Fruit fly (Drosophila melanogaster) whole organism: ENCODE data around the gene CG14212.

Source experiments
- CG8478 ChIP-seq: fragments of >200 bp; optimal IDR thresholded peaks from 2 replicates; lab custom pipeline; 2018; ENCODE audit warnings: inconsistent platforms
- Dll ChIP-seq: fragments of >200 bp; optimal IDR thresholded peaks from 2 replicates; lab custom pipeline; 2017
- EcR ChIP-seq, 2 experiments: fragments of >200 bp; optimal IDR thresholded peaks; 2 replicates each; lab custom pipeline; 2017; ENCODE audit warnings: missing biosample characterization in 2 of 2, missing genetic modification characterization in 2 of 2, missing genetic modification reagents in 2 of 2
- pan ChIP-seq: fragments of >200 bp; optimal IDR thresholded peaks from 2 replicates; lab custom pipeline; 2017
- psq ChIP-seq: fragments of >200 bp; optimal IDR thresholded peaks from 2 replicates; lab custom pipeline; 2017
- usp ChIP-seq: fragments of >200 bp; optimal IDR thresholded peaks from 2 replicates; lab custom pipeline; 2017; ENCODE audit warnings: missing biosample characterization, missing genetic modification characterization, mixed read lengths

Gene CG14212

DNA sequence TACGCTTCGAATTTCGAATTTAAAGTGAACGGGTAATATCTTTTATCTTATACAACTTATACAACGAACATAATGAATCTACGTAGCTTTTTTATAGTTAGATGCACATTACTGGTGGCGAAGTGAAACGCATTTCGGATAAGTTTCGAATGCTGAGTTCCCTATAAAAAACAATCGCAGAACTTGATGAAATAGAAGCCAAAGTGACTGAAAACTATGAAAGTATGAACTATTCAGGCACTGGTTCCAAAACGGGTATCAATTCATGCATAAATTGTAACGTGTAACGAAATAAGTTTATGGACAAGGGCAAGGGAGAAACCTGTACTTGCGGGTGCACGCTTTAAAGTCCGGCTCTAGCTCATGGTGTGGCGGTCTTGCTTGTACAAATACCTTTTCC is 29.6 kb upstream of the CG14212 start:
- TF ChIP-seq psq (lab: Kevin White, UChicago) (no peak), CG8478 (no peak), EcR (GFP tag; optimal IDR thresholded peaks at IDR 0.05; lab: Kevin White, UChicago) (no peak), pan (lab: Kevin White, UChicago) (no peak), Dll (lab: Kevin White, UChicago) (no peak), usp (GFP tag; lab: Kevin White, UChicago) (no peak)

DNA sequence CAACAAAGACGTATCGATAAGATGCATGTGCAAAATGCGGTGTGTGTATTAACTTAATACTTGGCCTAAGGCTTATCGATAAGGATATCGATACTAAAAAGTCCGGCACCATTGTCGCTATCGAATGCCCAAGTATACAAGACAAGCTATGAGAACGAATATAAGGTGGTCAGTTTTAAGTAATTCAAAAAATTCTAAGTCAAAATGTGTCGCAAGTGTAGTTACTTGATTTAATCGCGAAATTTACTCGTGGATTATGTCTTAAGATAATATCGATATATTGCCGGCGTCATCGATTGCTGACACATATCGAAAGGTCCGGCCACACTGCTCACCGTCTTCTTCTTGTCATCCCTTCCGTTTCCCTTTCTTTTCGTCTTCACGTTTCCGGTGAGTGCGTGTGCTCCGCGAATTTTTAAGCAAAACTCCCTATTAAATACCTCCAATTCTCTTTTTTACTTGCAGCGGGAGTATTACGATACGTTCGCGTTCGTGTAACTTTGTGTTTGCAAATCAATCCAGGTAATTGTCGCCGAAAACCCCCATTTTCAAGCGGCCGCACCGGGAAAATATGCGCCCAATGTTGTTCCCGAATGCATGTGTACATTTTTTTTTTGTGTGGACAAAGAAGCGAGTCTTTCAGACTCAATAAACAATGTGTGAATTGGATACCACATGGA is 27.7 kb upstream of the CG14212 start, which contains the start of gene RpS10b:
Gene RpS10b, plus strand, starts transcription at position 348 of the 680 bp plus-strand sequence.
- no peak for TF ChIP-seq usp (GFP tag; lab: Kevin White, UChicago)
- TF ChIP-seq EcR (GFP tag; optimal IDR thresholded peaks at IDR 0.05; lab: Kevin White, UChicago): no peak
- no peak for TF ChIP-seq CG8478
- TF ChIP-seq Dll (lab: Kevin White, UChicago): no peak
- TF ChIP-seq psq (lab: Kevin White, UChicago): no peak
- TF ChIP-seq pan (lab: Kevin White, UChicago): no peak

DNA sequence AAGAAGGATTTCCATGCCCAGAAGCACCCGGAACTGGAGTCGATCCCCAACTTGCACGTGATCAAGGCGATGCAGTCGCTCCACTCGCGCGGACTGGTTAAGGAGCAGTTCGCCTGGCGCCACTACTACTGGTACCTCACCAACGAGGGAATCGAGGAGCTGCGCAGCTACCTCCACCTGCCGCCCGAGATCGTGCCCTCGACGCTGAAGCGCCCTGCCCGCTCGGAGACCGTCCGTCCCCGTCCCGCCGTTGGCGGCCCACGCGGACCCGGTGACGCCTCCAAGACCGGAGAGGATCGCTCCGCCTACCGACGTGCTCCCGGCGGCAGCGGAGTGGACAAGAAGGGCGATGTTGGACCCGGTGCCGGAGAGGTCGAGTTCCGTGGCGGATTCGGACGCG is 27.0 kb upstream of the CG14212 start:
- TF ChIP-seq EcR (GFP tag; optimal IDR thresholded peaks at IDR 0.05; lab: Kevin White, UChicago) (no peak), usp (GFP tag; lab: Kevin White, UChicago) (no peak)

DNA sequence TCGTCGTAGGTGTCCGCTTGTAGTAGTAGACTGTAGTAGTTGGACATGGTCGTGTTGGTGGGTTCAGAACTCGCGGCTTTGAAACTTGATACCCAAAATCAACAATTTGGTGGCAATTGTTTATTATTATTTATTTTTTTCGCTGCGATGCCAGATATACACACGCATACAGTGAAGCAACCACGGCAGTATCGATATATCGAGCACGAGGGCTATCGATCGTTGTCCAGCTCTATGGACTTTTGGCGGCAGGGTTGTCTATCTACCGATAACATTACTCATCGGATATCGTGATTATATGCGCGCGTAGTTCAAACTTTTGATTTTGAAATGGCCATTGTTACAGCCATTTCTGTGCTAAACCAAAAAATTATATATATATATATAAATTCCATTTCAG is 23.9 kb upstream of the CG14212 start, which contains the start of gene CG14220:
Gene CG14220, minus strand, starts transcription at position 208 of the 400 bp plus-strand sequence.
- no peak for TF ChIP-seq usp (GFP tag; lab: Kevin White, UChicago)
- TF ChIP-seq CG8478: no peak
- no peak for TF ChIP-seq psq (lab: Kevin White, UChicago)
- TF ChIP-seq pan (lab: Kevin White, UChicago): no peak
- no peak for TF ChIP-seq EcR (GFP tag; optimal IDR thresholded peaks at IDR 0.05; lab: Kevin White, UChicago)
- no peak for TF ChIP-seq Dll (lab: Kevin White, UChicago)

DNA sequence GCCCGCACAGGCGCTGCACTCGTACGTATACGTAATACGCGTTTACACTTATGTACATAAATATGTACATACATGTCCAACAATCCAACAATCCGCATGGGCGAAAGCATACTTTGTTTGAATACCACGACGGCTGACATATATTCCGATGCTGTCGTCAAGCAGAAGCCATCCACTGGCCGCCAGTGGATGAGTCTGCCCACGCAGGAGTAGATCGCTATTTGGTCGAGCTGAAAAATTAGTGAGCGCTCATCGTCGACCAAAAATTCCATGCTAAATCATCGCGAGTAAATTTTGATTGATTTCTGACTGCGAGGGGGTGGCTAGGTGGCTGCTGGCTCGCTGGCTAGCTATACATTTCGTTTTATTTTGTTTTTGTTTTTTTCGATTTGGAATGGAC is 23.0 kb upstream of the CG14212 start:
- TF ChIP-seq CG8478: no peak
- no peak for TF ChIP-seq usp (GFP tag; lab: Kevin White, UChicago)
- TF ChIP-seq pan (lab: Kevin White, UChicago): no peak
- TF ChIP-seq Dll (lab: Kevin White, UChicago): no peak
- TF ChIP-seq psq (lab: Kevin White, UChicago): no peak
- no peak for TF ChIP-seq EcR (GFP tag; optimal IDR thresholded peaks at IDR 0.05; lab: Kevin White, UChicago)

DNA sequence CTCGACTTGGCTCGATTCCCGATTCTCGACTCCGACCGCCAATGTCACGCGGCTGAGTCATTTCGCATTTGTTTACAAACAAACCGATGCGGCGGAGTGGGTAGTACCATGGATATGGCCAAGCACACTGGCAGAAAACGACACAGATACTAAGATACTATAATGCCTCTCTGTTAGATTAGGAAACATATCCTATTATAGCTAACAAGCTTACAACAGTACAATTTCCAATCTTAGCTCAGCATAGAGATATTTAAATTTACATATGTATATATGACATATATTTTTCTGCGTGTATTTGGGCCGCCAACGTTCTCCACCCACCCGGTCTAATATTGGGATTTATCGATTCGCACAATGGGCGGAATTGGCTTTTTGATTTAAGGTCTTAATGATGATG is 21.6 kb upstream of the CG14212 start:
- no peak for TF ChIP-seq Dll (lab: Kevin White, UChicago)
- TF ChIP-seq psq (lab: Kevin White, UChicago): no peak
- TF ChIP-seq usp (GFP tag; lab: Kevin White, UChicago): no peak
- TF ChIP-seq CG8478: no peak
- TF ChIP-seq pan (lab: Kevin White, UChicago): no peak
- TF ChIP-seq EcR (GFP tag; optimal IDR thresholded peaks at IDR 0.05; lab: Kevin White, UChicago): no peak

DNA sequence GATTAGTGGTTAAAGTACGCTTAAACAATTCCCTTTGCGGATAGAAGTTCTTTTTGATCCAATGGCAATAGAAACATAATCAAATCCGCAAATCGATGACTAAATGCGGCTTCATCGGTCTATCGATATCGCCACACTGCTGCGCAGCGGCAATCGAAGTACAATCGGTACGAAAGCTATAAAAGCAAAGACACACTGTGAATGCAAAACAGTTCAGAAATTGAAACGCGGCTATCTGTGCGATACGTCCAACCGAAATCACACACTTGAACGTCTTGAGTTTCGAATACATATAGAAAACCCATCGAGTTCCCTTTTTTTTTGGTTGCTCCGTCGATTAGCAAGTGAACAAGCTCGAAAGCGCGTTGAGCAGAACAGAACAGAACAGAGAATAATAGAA is 20.5 kb upstream of the CG14212 start, which contains the start of gene CG14207:
Gene CG14207, plus strand, starts transcription at position 203 of the 400 bp plus-strand sequence.
- TF ChIP-seq usp (GFP tag; lab: Kevin White, UChicago) (no peak), CG8478 (no peak), Dll (lab: Kevin White, UChicago) (no peak), psq (lab: Kevin White, UChicago) (no peak), EcR (GFP tag; optimal IDR thresholded peaks at IDR 0.05; lab: Kevin White, UChicago) (no peak), pan (lab: Kevin White, UChicago) (no peak)

DNA sequence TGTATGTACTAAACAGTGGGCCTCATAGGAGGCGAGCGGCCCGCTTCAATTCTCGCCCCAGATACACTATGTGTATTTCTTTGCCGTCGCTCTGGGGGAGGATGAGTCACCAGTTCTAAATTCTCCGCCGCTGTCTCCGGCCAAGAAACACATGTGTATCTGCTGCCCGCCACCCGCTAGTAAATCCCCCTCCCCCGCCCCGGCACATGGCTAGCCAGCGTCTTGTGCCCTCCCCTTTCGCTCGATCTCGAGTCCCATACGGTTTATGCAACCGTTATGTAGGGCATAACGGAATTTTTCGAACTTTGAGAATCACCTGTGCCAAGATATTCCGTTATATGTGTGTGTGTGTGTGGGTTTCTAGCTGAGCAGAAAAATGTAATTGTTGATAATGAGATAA is 19.6 kb upstream of the CG14212 start:
- no peak for TF ChIP-seq psq (lab: Kevin White, UChicago)
- TF ChIP-seq pan (lab: Kevin White, UChicago): no peak
- no peak for TF ChIP-seq CG8478
- TF ChIP-seq Dll (lab: Kevin White, UChicago): no peak
- no peak for TF ChIP-seq usp (GFP tag; lab: Kevin White, UChicago)
- TF ChIP-seq EcR (GFP tag; optimal IDR thresholded peaks at IDR 0.05; lab: Kevin White, UChicago): no peak

DNA sequence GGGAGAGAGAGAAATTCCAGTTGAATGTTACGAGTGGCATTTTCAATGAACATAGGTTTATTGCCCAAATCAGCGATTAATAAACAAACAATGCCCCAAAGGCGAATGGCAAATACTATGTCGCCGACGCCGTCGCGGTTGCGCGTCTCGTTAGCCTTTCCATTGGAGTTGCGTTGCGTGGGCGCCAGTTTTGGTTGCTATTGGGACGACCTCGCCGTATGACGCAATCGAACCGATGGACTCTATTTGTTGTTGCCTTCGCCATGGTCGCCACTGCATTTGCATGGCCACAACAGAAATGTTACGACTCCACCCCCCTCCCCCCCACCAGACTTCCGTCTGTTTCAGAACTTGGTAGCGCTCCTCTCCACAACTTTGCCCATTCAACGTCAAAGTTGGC is 18.9 kb upstream of the CG14212 start:
- TF ChIP-seq usp (GFP tag; lab: Kevin White, UChicago) (no peak), pan (lab: Kevin White, UChicago) (no peak), CG8478 (no peak), EcR (GFP tag; optimal IDR thresholded peaks at IDR 0.05; lab: Kevin White, UChicago) (no peak), Dll (lab: Kevin White, UChicago) (no peak), psq (lab: Kevin White, UChicago) (no peak)

DNA sequence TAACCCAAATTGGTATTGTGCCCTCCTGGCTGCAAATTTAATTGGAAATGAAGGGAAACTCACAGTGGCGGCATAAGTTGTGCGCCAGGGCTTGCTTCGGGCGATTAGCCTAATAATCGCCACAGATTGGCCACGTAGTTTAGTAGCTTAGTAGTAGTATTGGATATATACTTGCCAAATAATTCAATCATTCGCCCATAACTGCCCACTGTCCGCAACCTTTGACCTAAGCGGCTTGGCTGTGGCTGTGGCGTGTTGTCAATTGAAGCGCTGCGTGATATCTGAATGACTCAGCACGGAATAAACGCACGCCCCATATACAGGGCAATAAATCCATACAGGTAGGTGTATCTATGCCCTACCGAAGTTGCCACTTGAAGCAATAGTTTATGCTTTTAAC is 18.5 kb upstream of the CG14212 start:
- TF ChIP-seq psq (lab: Kevin White, UChicago) (no peak), CG8478 (no peak), Dll (lab: Kevin White, UChicago) (no peak), EcR (GFP tag; optimal IDR thresholded peaks at IDR 0.05; lab: Kevin White, UChicago) (no peak), pan (lab: Kevin White, UChicago) (no peak), usp (GFP tag; lab: Kevin White, UChicago) (no peak)

DNA sequence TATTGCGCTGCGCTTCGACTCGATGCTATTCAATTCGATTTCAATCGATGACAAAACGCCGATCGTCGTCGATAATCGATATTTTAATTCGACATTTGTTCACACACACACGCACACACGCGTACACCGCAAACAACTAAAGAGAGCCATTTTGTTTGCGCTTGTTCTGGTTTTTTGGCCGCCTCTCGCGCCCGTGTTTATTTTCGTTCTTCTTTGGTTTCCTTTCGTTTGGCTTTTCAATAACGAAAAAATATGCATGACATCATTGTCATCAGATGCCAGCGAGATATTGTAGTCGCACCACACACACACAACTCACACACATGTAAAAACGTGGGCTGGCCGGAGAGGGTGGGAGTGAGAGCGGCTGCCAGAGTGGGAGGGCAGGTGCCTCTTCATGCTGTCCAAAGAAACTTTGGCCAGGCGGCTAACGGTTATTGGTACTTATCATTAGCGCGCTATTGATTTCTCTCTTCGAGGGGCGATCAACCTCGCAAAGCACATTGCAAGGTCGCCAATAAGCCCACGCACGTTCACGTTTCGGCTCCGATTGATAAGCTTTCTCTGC is 17.4 kb upstream of the CG14212 start:
- no peak for TF ChIP-seq CG8478
- no peak for TF ChIP-seq EcR (GFP tag; optimal IDR thresholded peaks at IDR 0.05; lab: Kevin White, UChicago)
- no peak for TF ChIP-seq Dll (lab: Kevin White, UChicago)
- no peak for TF ChIP-seq psq (lab: Kevin White, UChicago)
- no peak for TF ChIP-seq pan (lab: Kevin White, UChicago)
- no peak for TF ChIP-seq usp (GFP tag; lab: Kevin White, UChicago)

DNA sequence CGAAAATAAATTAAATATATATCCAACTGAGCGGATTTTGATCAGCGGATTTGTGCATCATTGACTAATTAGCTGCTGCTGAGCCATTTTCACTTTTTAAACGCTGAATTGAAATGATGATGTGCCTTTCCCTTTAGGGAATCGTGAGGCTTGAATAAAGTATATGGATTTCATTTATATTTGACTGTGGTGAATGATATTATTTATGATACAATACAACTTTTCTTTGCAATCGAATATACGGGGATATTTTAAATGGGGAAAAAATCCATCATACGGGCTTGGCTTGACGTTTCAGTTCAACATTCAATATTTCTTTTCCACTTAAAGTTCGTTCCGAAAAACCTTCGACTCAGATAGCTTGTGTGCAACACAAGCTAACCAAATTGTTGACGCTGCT is 14.3 kb upstream of the CG14212 start, which contains the start of the genes Shawn and Tyler:
Gene Shawn, plus strand, starts transcription at position 301 of the 400 bp plus-strand sequence.
Gene Tyler, plus strand, starts transcription at position 301 of the 400 bp plus-strand sequence.
- TF ChIP-seq CG8478: no peak
- TF ChIP-seq pan (lab: Kevin White, UChicago): no peak
- no peak for TF ChIP-seq EcR (GFP tag; optimal IDR thresholded peaks at IDR 0.05; lab: Kevin White, UChicago)
- TF ChIP-seq usp (GFP tag; lab: Kevin White, UChicago): no peak
- no peak for TF ChIP-seq Dll (lab: Kevin White, UChicago)
- TF ChIP-seq psq (lab: Kevin White, UChicago): no peak
